Worm (Caenorhabditis elegans) whole organism, young adult: ENCODE results near the gene C42D8.1.

Experiments
- B0019.2 ChIP-seq: fragments of 200-800 bp; sonication (Bioruptor generic); conservative IDR thresholded peaks from 2 replicates; pipeline ENCODE4 v1.3.6; 2022; ENCODE audit warnings: missing genetic modification reagents, missing genetic modification characterization, missing compliant biosample characterization
- B0035.1 ChIP-seq: sonication (generic microtip); optimal IDR thresholded peaks from 2 replicates; lab custom pipeline; 2016; ENCODE audit warnings: missing genetic modification characterization, mild to moderate bottlenecking, missing compliant biosample characterization, missing genotype, missing genetic modification reagents
- B0261.1 ChIP-seq: sonication (generic microtip); optimal IDR thresholded peaks from 2 replicates; lab custom pipeline; 2016; ENCODE audit warnings: mild to moderate bottlenecking, missing genetic modification characterization, moderate library complexity, missing compliant biosample characterization
- C06A6.2 ChIP-seq: fragments of 200-800 bp; sonication (Bioruptor generic); conservative IDR thresholded peaks from 2 replicates; pipeline ENCODE4 v1.3.6; 2022; ENCODE audit warnings: missing genetic modification characterization, missing compliant biosample characterization
- D2030.7 ChIP-seq: fragments of 200-800 bp; sonication (Bioruptor generic); IDR thresholded peaks from 2 replicates; pipeline ENCODE4 v1.3.6; 2022; ENCODE audit warnings: missing genetic modification reagents, missing genetic modification characterization, missing compliant biosample characterization
- F52B5.7 ChIP-seq: sonication (generic microtip); optimal IDR thresholded peaks from 2 replicates; lab custom pipeline; 2016; ENCODE audit warnings: mild to moderate bottlenecking, missing genetic modification characterization, missing compliant biosample characterization
- akir-1 ChIP-seq: fragments of 200-800 bp; sonication (Bioruptor generic); optimal IDR thresholded peaks from 2 replicates; lab custom pipeline; 2018; ENCODE audit warnings: mild to moderate bottlenecking, missing genetic modification characterization, moderate library complexity, missing compliant biosample characterization
- aptf-3 ChIP-seq: fragments of 200-800 bp; sonication (Bioruptor generic); IDR thresholded peaks from 2 replicates; pipeline ENCODE4 v1.3.6; 2022; ENCODE audit warnings: missing genetic modification characterization, missing compliant biosample characterization
- attf-5 ChIP-seq: fragments of 200-800 bp; sonication (Bioruptor generic); optimal IDR thresholded peaks from 2 replicates; lab custom pipeline; 2018; ENCODE audit warnings: mild to moderate bottlenecking, missing genetic modification characterization, missing compliant biosample characterization
- attf-6 ChIP-seq: fragments of 200-800 bp; sonication (Bioruptor generic); IDR thresholded peaks from 2 replicates; pipeline ENCODE4 v1.3.6; 2022; ENCODE audit warnings: missing genetic modification reagents, missing genetic modification characterization, missing compliant biosample characterization
- bed-2 ChIP-seq: fragments of 200-800 bp; sonication (Bioruptor generic); IDR thresholded peaks from 2 replicates; pipeline ENCODE4 v1.3.6; 2022; ENCODE audit warnings: missing genetic modification reagents, missing genetic modification characterization, missing compliant biosample characterization
- ceh-40 ChIP-seq: fragments of 200-800 bp; sonication (Bioruptor generic); IDR thresholded peaks from 2 replicates; pipeline ENCODE4 v1.3.6; 2022; ENCODE audit warnings: missing genetic modification characterization, missing compliant biosample characterization
- ceh-79 ChIP-seq: sonication (generic microtip); optimal IDR thresholded peaks from 2 replicates; lab custom pipeline; 2017; ENCODE audit warnings: mild to moderate bottlenecking, missing genetic modification characterization, missing compliant biosample characterization
- dox-1 ChIP-seq: fragments of 200-800 bp; sonication (Bioruptor generic); IDR thresholded peaks from 2 replicates; pipeline ENCODE4 v1.3.6; 2022; ENCODE audit warnings: missing genetic modification reagents, missing genetic modification characterization, missing compliant biosample characterization
- egrh-3 ChIP-seq: fragments of 200-800 bp; sonication (Bioruptor generic); IDR thresholded peaks from 2 replicates; pipeline ENCODE4 v1.3.6; 2022; ENCODE audit warnings: missing genetic modification reagents, missing genetic modification characterization, missing compliant biosample characterization
- ets-4 ChIP-seq: fragments of 200-800 bp; sonication (Bioruptor generic); optimal IDR thresholded peaks from 2 replicates; lab custom pipeline; 2018; ENCODE audit warnings: mild to moderate bottlenecking, missing genetic modification characterization, missing compliant biosample characterization
- fkh-3 ChIP-seq: sonication (generic microtip); optimal IDR thresholded peaks from 2 replicates; lab custom pipeline; 2016; ENCODE audit warnings: mild to moderate bottlenecking, missing genetic modification characterization, missing compliant biosample characterization
- him-1 ChIP-seq: sonication (generic microtip); optimal IDR thresholded peaks from 2 replicates; lab custom pipeline; 2016; ENCODE audit warnings: missing genotype, missing genetic modification reagents, missing genetic modification characterization, missing compliant biosample characterization
- hsf-1 ChIP-seq: fragments of 200-800 bp; sonication (Bioruptor generic); IDR thresholded peaks from 2 replicates; pipeline ENCODE4 v1.3.6; 2022; ENCODE audit warnings: missing genetic modification reagents, missing genetic modification characterization, missing compliant biosample characterization
- lin-35 ChIP-seq, 3 experiments: fragments of 150-350 bp in 2 of 3; sonication (generic microtip) in 1 of 3; optimal IDR thresholded peaks; 2 replicates each; lab custom pipeline; 2014 to 2018; ENCODE audit warnings: missing biosample characterization in 3 of 3, missing genetic modification characterization in 3 of 3, missing genetic modification reagents in 3 of 3
- lin-54 ChIP-seq: fragments of 200-800 bp; sonication (Bioruptor generic); optimal IDR thresholded peaks from 2 replicates; lab custom pipeline; 2018; ENCODE audit warnings: mild to moderate bottlenecking, missing genetic modification characterization, missing compliant biosample characterization
- mel-28 ChIP-seq: sonication (generic microtip); optimal IDR thresholded peaks from 2 replicates; lab custom pipeline; 2016; ENCODE audit warnings: borderline replicate concordance, mild to moderate bottlenecking, missing genetic modification characterization, missing compliant biosample characterization
- mes-4 ChIP-seq: sonication (generic microtip); optimal IDR thresholded peaks from 2 replicates; lab custom pipeline; 2016; ENCODE audit warnings: missing genotype, missing genetic modification characterization, missing compliant biosample characterization
- nfya-2 ChIP-seq: fragments of 200-800 bp; sonication (Bioruptor generic); IDR thresholded peaks from 2 replicates; pipeline ENCODE4 v1.3.6; 2022; ENCODE audit warnings: missing genetic modification reagents, missing genetic modification characterization, missing compliant biosample characterization
- nhr-179 ChIP-seq: sonication (generic microtip); optimal IDR thresholded peaks from 2 replicates; lab custom pipeline; 2016; ENCODE audit warnings: mild to moderate bottlenecking, missing genetic modification characterization, missing compliant biosample characterization
- pbrm-1 ChIP-seq: fragments of 200-800 bp; sonication (Bioruptor generic); IDR thresholded peaks from 2 replicates; pipeline ENCODE4 v1.3.6; 2022; ENCODE audit warnings: missing genetic modification reagents, missing genetic modification characterization, missing compliant biosample characterization
- snpc-3.4 ChIP-seq: sonication (generic microtip); optimal IDR thresholded peaks from 2 replicates; lab custom pipeline; 2017; ENCODE audit warnings: missing genetic modification characterization, mild to moderate bottlenecking, missing compliant biosample characterization, antibody characterized with exemption, moderate library complexity, missing genotype, missing genetic modification reagents
- somi-1 ChIP-seq: fragments of 200-800 bp; sonication (Bioruptor generic); optimal IDR thresholded peaks from 2 replicates; lab custom pipeline; 2018; ENCODE audit warnings: mild to moderate bottlenecking, missing genetic modification characterization, missing compliant biosample characterization
- tbx-9 ChIP-seq: sonication (generic microtip); optimal IDR thresholded peaks from 2 replicates; lab custom pipeline; 2016; ENCODE audit warnings: borderline replicate concordance, missing genetic modification characterization, inconsistent platforms, missing compliant biosample characterization
- tlf-1 ChIP-seq: fragments of 200-800 bp; sonication (Bioruptor generic); optimal IDR thresholded peaks from 2 replicates; lab custom pipeline; 2018; ENCODE audit warnings: mild to moderate bottlenecking, missing genetic modification characterization, missing compliant biosample characterization
- unc-130 ChIP-seq: sonication (generic microtip); optimal IDR thresholded peaks from 2 replicates; lab custom pipeline; 2016; ENCODE audit warnings: missing genetic modification reagents, missing genetic modification characterization, missing compliant biosample characterization
- ztf-26 ChIP-seq: sonication (generic microtip); optimal IDR thresholded peaks from 2 replicates; lab custom pipeline; 2017; ENCODE audit warnings: missing genetic modification characterization, missing compliant biosample characterization
- ztf-3 ChIP-seq: fragments of 200-800 bp; sonication (Bioruptor generic); optimal IDR thresholded peaks from 2 replicates; lab custom pipeline; 2018; ENCODE audit warnings: mild to moderate bottlenecking, missing genetic modification characterization, missing compliant biosample characterization
- ztf-6 ChIP-seq: fragments of 200-800 bp; sonication (Bioruptor generic); IDR thresholded peaks from 2 replicates; pipeline ENCODE4 v1.3.6; 2022; ENCODE audit warnings: missing genetic modification reagents, missing genetic modification characterization, missing compliant biosample characterization

The C42D8.1 gene

DNA sequence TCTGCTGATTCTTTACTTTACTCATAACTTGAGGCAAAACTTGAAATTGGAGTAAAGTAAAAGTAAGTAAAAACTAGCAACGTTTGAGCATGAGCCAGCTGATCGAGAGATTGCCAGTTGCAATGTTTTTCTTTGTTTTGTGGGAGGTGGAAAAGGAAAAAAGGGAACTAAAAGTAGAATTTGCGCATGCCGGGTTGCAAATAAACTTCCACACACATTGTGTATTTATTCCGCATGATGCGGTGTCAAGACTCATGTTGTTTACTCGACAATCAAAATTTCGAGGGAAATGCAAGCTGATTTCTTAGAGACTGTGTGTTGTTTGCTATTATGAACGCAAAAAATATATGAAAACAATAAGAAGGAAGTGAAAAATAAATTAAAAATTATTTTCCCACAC is 33.1 kb downstream of the C42D8.1 start (continued):
- TF ChIP-seq lin-54 (GFP tag; lab: Kevin White, UChicago) = no peak
- TF ChIP-seq B0035.1 = no peak
- no peak for TF ChIP-seq ztf-26 (tag; lab: Kevin White, UChicago)
- TF ChIP-seq him-1 = no peak
- TF ChIP-seq nhr-179 (tag; lab: Kevin White, UChicago) = no peak

DNA sequence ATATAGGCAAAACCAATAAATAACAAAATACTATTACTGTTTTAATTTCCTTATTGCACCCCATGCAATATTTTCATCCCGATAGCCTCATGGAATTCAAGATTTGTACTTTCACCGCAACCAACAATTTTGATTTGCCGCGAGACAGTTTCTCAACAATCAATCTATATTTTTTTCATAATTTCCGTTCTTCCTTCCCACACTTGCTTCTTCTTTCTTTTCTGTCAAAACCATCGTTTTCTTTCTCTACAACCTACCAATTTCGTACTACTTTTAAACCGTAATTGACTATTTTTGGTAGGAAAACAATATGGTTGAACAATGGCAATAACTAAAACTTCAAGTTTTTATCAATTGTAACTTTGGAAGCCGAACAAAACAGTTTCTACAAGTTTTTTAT is 38.6 kb downstream of the C42D8.1 start, which contains the start of gene C31H2.14:
C31H2.14 (plus strand) TSS at position 301 of the 400 bp plus-strand sequence.
- TF ChIP-seq lin-35 (GFP tag; optimal IDR thresholded peaks at IDR 0.05; lab: Kevin White, UChicago) (no peak), lin-54 (GFP tag; lab: Kevin White, UChicago) (no peak), him-1 (no peak), C06A6.2 (GFP tag; lab: Robert Waterston, UW) (no peak), ceh-79 (tag; lab: Kevin White, UChicago) (no peak), B0261.1 (tag; lab: Kevin White, UChicago) (no peak), unc-130 (GFP tag; lab: Kevin White, UChicago) (no peak), D2030.7 (GFP tag; lab: Robert Waterston, UW) (no peak)

DNA sequence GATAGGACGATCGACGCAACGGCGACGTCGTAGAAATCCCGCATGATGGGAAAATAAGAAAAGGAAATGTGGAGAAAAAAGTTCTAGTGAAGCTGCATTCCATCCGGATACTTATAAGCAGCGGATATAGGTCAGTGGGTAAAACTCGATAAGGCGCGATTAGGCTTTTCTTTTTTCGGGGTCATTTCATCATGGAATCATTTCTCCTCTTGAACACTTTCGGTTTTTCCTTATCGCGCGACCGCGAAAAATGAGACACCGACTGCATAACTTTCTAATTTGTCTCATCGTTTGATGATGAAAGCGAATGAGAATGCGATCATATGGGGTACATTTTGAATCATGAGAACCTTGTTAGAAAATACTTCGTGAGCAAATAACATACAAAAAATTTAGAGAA is 41.1 kb downstream of the C42D8.1 start, which contains the start of gene dpy-8:
dpy-8 (minus strand) TSS at position 88 of the 400 bp plus-strand sequence.
- no peak for TF ChIP-seq hsf-1 (GFP tag; lab: Robert Waterston, UW)
- TF ChIP-seq tlf-1 (GFP tag; lab: Kevin White, UChicago) = no peak
- no peak for TF ChIP-seq nhr-179 (tag; lab: Kevin White, UChicago)
- TF ChIP-seq attf-6 (GFP tag; lab: Robert Waterston, UW) = no peak
- TF ChIP-seq lin-54 (GFP tag; lab: Kevin White, UChicago) = no peak
- no peak for TF ChIP-seq ceh-40
- TF ChIP-seq B0019.2 (GFP tag; lab: Robert Waterston, UW) = no peak
- no peak for TF ChIP-seq fkh-3 (tag; lab: Kevin White, UChicago)
- no peak for TF ChIP-seq nfya-2

DNA sequence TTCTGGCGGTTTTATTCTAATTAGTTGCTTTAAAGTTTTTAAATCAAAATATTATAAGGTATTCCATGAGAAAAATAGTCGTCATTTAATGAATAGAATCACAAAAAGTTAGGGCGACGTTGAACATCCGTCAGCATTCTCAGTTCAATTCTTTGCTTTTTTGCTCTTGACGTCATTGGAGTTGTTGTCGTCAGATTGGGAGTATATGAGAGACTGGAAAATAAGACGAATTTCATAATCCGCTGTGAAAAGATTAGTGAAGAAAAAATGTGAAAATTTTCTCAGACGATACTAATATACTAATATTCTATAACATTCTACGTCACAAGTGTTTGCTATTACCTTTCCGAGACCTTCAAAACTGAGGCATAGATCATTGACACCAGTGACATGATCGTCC is 42.1 kb downstream of the C42D8.1 start:
- no peak for TF ChIP-seq ets-4 (GFP tag; lab: Kevin White, UChicago)
- no peak for TF ChIP-seq tbx-9 (tag; lab: Kevin White, UChicago)
- no peak for TF ChIP-seq dox-1 (GFP tag; lab: Robert Waterston, UW)
- no peak for TF ChIP-seq F52B5.7 (tag; lab: Kevin White, UChicago)
- TF ChIP-seq mel-28 (tag; lab: Kevin White, UChicago) = no peak
- TF ChIP-seq somi-1 = no peak
- no peak for TF ChIP-seq akir-1 (GFP tag; lab: Kevin White, UChicago)
- TF ChIP-seq pbrm-1 = no peak
- no peak for TF ChIP-seq snpc-3.4 (tag; lab: Kevin White, UChicago)
- TF ChIP-seq ztf-3 = no peak
- TF ChIP-seq egrh-3 (GFP tag; lab: Robert Waterston, UW) = no peak
- no peak for TF ChIP-seq bed-2 (GFP tag; lab: Robert Waterston, UW)
- TF ChIP-seq aptf-3 = no peak
- TF ChIP-seq mes-4 (tag; lab: Kevin White, UChicago) = no peak
- no peak for TF ChIP-seq ceh-79 (tag; lab: Kevin White, UChicago)
- TF ChIP-seq ztf-6 (GFP tag; lab: Robert Waterston, UW) = no peak
- TF ChIP-seq attf-5 (GFP tag; lab: Kevin White, UChicago) = no peak
